Fruit fly (Drosophila melanogaster) whole organism, embryonic: ENCODE measurements around the gene Gen.

Source experiments
- Adf1 ChIP-seq: fragments of 200-800 bp; sonication (Bioruptor generic); IDR thresholded peaks from 2 replicates; pipeline ENCODE4 v1.3.6; 2022; ENCODE audit warnings: missing biosample characterization, missing genetic modification characterization
- Awh ChIP-seq: fragments of 200-800 bp; sonication (Bioruptor generic); IDR thresholded peaks from 2 replicates; pipeline ENCODE4, ENCODE4 v1.3.6; 2022; ENCODE audit warnings: missing biosample characterization, missing genetic modification characterization
- CG11085 ChIP-seq: fragments of 200-800 bp; sonication (Bioruptor generic); IDR thresholded peaks from 2 replicates; pipeline ENCODE4 v1.3.6; 2022; ENCODE audit warnings: missing biosample characterization, missing genetic modification characterization
- CG12659 ChIP-seq: fragments of 200-800 bp; sonication (Bioruptor generic); optimal IDR thresholded peaks from 3 replicates; lab custom pipeline; 2017; ENCODE audit warnings: mild to moderate bottlenecking, missing biosample characterization, missing genetic modification reagents, missing genetic modification characterization
- CG13894 ChIP-seq: fragments of 200-800 bp; sonication (Bioruptor generic); optimal IDR thresholded peaks from 3 replicates; lab custom pipeline; 2018; ENCODE audit warnings: missing biosample characterization, mild to moderate bottlenecking, missing genetic modification characterization, moderate library complexity
- CG15514 ChIP-seq: fragments of 200-800 bp; sonication (Bioruptor generic); optimal IDR thresholded peaks from 3 replicates; lab custom pipeline; 2017; ENCODE audit warnings: missing biosample characterization, missing genetic modification characterization, mild to moderate bottlenecking, moderate library complexity, missing genetic modification reagents
- CG17359 ChIP-seq: fragments of 200-800 bp; sonication (Bioruptor generic); optimal IDR thresholded peaks from 3 replicates; lab custom pipeline; 2018; ENCODE audit warnings: missing biosample characterization, mild to moderate bottlenecking, missing genetic modification characterization, moderate library complexity
- CG2875 ChIP-seq: fragments of 200-800 bp; sonication (Bioruptor generic); optimal IDR thresholded peaks from 2 replicates; lab custom pipeline; 2017; ENCODE audit warnings: missing biosample characterization, mild to moderate bottlenecking, missing genetic modification characterization, missing genetic modification reagents
- CG30403 ChIP-seq: fragments of 200-800 bp; sonication (Bioruptor generic); optimal IDR thresholded peaks from 3 replicates; lab custom pipeline; 2016; ENCODE audit warnings: missing biosample characterization, missing genetic modification characterization
- CG3163 ChIP-seq: fragments of 200-800 bp; sonication (Bioruptor generic); optimal IDR thresholded peaks from 3 replicates; lab custom pipeline; 2016; ENCODE audit warnings: missing biosample characterization, missing genetic modification characterization
- CG4282 ChIP-seq: fragments of 200-800 bp; sonication (Bioruptor generic); optimal IDR thresholded peaks from 2 replicates; lab custom pipeline; 2016; ENCODE audit warnings: missing biosample characterization, missing genetic modification characterization
- CG4424 ChIP-seq: fragments of 200-800 bp; sonication (Bioruptor generic); optimal IDR thresholded peaks from 3 replicates; lab custom pipeline; 2016; ENCODE audit warnings: missing biosample characterization, missing genetic modification characterization
- CG5180 ChIP-seq: fragments of 200-800 bp; sonication (Bioruptor generic); optimal IDR thresholded peaks from 3 replicates; lab custom pipeline; 2017; ENCODE audit warnings: missing biosample characterization, missing genetic modification characterization, mild to moderate bottlenecking, moderate library complexity, missing genetic modification reagents
- CG6175 ChIP-seq: fragments of 200-800 bp; sonication (Bioruptor generic); IDR thresholded peaks from 3 replicates; pipeline ENCODE4 v1.3.6; 2022; ENCODE audit warnings: missing biosample characterization, missing genetic modification characterization
- CG8281 ChIP-seq: fragments of 200-800 bp; sonication (Bioruptor generic); optimal IDR thresholded peaks from 2 replicates; lab custom pipeline; 2018; ENCODE audit warnings: missing biosample characterization, mild to moderate bottlenecking, missing genetic modification characterization, moderate library complexity
- CG8359 ChIP-seq: fragments of 200-800 bp; sonication (Bioruptor generic); optimal IDR thresholded peaks from 2 replicates; lab custom pipeline; 2017; ENCODE audit warnings: missing biosample characterization, mild to moderate bottlenecking, missing genetic modification characterization, borderline replicate concordance
- CG8924 ChIP-seq: fragments of 200-800 bp; optimal IDR thresholded peaks from 3 replicates; lab custom pipeline; 2019; ENCODE audit warnings: missing biosample characterization, mild to moderate bottlenecking, missing genetic modification characterization, moderate library complexity
- CG9817 ChIP-seq: fragments of 200-800 bp; sonication (Bioruptor generic); optimal IDR thresholded peaks from 2 replicates; lab custom pipeline; 2018; ENCODE audit warnings: missing biosample characterization, mild to moderate bottlenecking, missing genetic modification characterization, moderate library complexity
- Chrac-16 ChIP-seq: fragments of 200-800 bp; sonication (Bioruptor generic); optimal IDR thresholded peaks from 3 replicates; lab custom pipeline; 2016; ENCODE audit warnings: missing biosample characterization, missing genetic modification characterization
- CrebB ChIP-seq: fragments of 200-800 bp; sonication (Bioruptor generic); optimal IDR thresholded peaks from 3 replicates; lab custom pipeline; 2018; ENCODE audit warnings: missing biosample characterization, mild to moderate bottlenecking, missing genetic modification characterization
- D ChIP-seq, 2 experiments: fragments of 200-800 bp in 1 of 2; fragments of >200 bp in 1 of 2; sonication (Bioruptor generic) in 1 of 2; optimal IDR thresholded peaks; 2 replicates in 1 of 2; 3 replicates in 1 of 2; lab custom pipeline; 2017; ENCODE audit warnings: mild to moderate bottlenecking in 1 of 2, missing biosample characterization in 1 of 2, missing genetic modification characterization in 1 of 2, missing genetic modification reagents in 1 of 2
- Elba2 ChIP-seq: fragments of 200-800 bp; sonication (Bioruptor generic); optimal IDR thresholded peaks from 3 replicates; lab custom pipeline; 2016; ENCODE audit warnings: missing biosample characterization, missing genetic modification characterization
- HmgZ ChIP-seq: fragments of 200-800 bp; sonication (Bioruptor generic); optimal IDR thresholded peaks from 2 replicates; lab custom pipeline; 2018; ENCODE audit warnings: missing biosample characterization, mild to moderate bottlenecking, missing genetic modification characterization
- Hr3 ChIP-seq: fragments of 200-800 bp; sonication (Bioruptor generic); optimal IDR thresholded peaks from 3 replicates; lab custom pipeline; 2016; ENCODE audit warnings: missing biosample characterization, missing genetic modification characterization
- Myb ChIP-seq: fragments of 200-800 bp; sonication (Bioruptor generic); optimal IDR thresholded peaks from 2 replicates; lab custom pipeline; 2016; ENCODE audit warnings: missing biosample characterization, missing genetic modification characterization
- Optix ChIP-seq: fragments of 200-800 bp; sonication (Bioruptor generic); IDR thresholded peaks from 3 replicates; pipeline ENCODE4 v1.3.6; 2022; ENCODE audit warnings: missing biosample characterization, missing genetic modification characterization
- Pdp1 ChIP-seq, 2 experiments: fragments of 200-800 bp; sonication (Bioruptor generic); optimal IDR thresholded peaks; 3 replicates each; lab custom pipeline; 2016; ENCODE audit warnings: missing biosample characterization in 2 of 2, missing genetic modification characterization in 2 of 2, mild to moderate bottlenecking in 1 of 2, moderate library complexity in 1 of 2
- Scr ChIP-seq: fragments of 200-800 bp; sonication (Bioruptor generic); IDR thresholded peaks from 2 replicates; pipeline ENCODE4 v1.3.6; 2022; ENCODE audit warnings: missing biosample characterization, missing genetic modification characterization; ENCODE audit not compliant: partially characterized antibody
- Trl ChIP-seq, 3 experiments: fragments of >200 bp in 2 of 3; fragments of 200-800 bp in 1 of 3; sonication (Bioruptor generic) in 1 of 3; optimal IDR thresholded peaks; 2 replicates in 1 of 3; 3 replicates in 2 of 3; lab custom pipeline; 2016 to 2017; ENCODE audit warnings: missing biosample characterization in 1 of 3, missing genetic modification characterization in 1 of 3
- Vsx1 ChIP-seq: fragments of 200-800 bp; sonication (Bioruptor generic); optimal IDR thresholded peaks from 2 replicates; lab custom pipeline; 2017; ENCODE audit warnings: missing biosample characterization, mild to moderate bottlenecking, missing genetic modification characterization, missing genetic modification reagents
- cato ChIP-seq: fragments of 200-800 bp; sonication (Bioruptor generic); optimal IDR thresholded peaks from 2 replicates; lab custom pipeline; 2016; ENCODE audit warnings: missing biosample characterization, missing genetic modification characterization, borderline replicate concordance
- chm ChIP-seq: fragments of 200-800 bp; sonication (Bioruptor generic); IDR thresholded peaks from 2 replicates; pipeline ENCODE4 v1.3.6; 2022; ENCODE audit warnings: missing biosample characterization, missing genetic modification characterization
- fd102C ChIP-seq: fragments of 200-800 bp; sonication (Bioruptor generic); optimal IDR thresholded peaks from 2 replicates; lab custom pipeline; 2018; ENCODE audit warnings: missing biosample characterization, mild to moderate bottlenecking, missing genetic modification characterization, moderate library complexity
- fd64A ChIP-seq: fragments of 200-800 bp; sonication (Bioruptor generic); optimal IDR thresholded peaks from 3 replicates; lab custom pipeline; 2018; ENCODE audit warnings: missing biosample characterization, mild to moderate bottlenecking, missing genetic modification characterization
- ftz-f1 ChIP-seq: fragments of 200-800 bp; sonication (Bioruptor generic); optimal IDR thresholded peaks from 2 replicates; lab custom pipeline; 2016; ENCODE audit warnings: missing biosample characterization, missing genetic modification characterization
- fu2 ChIP-seq: fragments of 200-800 bp; sonication (Bioruptor generic); optimal IDR thresholded peaks from 2 replicates; lab custom pipeline; 2016; ENCODE audit warnings: missing biosample characterization, missing genetic modification characterization
- kah ChIP-seq: fragments of 200-800 bp; sonication (Bioruptor generic); optimal IDR thresholded peaks from 2 replicates; lab custom pipeline; 2018; ENCODE audit warnings: missing biosample characterization, mild to moderate bottlenecking, missing genetic modification characterization
- mld ChIP-seq: fragments of 200-800 bp; sonication (Bioruptor generic); IDR thresholded peaks from 3 replicates; pipeline ENCODE4 v1.3.6; 2022; ENCODE audit warnings: missing biosample characterization, missing genetic modification characterization; ENCODE audit not compliant: partially characterized antibody
- nerfin-1 ChIP-seq: fragments of 200-800 bp; sonication (Bioruptor generic); optimal IDR thresholded peaks from 3 replicates; lab custom pipeline; 2019; ENCODE audit warnings: missing biosample characterization, mild to moderate bottlenecking, missing genetic modification characterization, moderate library complexity
- nerfin-2 ChIP-seq: fragments of 200-800 bp; sonication (Bioruptor generic); IDR thresholded peaks from 2 replicates; pipeline ENCODE4 v1.3.6; 2022; ENCODE audit warnings: missing biosample characterization, missing genetic modification characterization; ENCODE audit not compliant: partially characterized antibody
- otp ChIP-seq: fragments of 200-800 bp; sonication (Bioruptor generic); IDR thresholded peaks from 3 replicates; pipeline ENCODE4, ENCODE4 v1.3.6; 2022; ENCODE audit warnings: missing biosample characterization, missing genetic modification characterization
- pnt ChIP-seq: fragments of 200-800 bp; sonication (Bioruptor generic); optimal IDR thresholded peaks from 3 replicates; lab custom pipeline; 2016; ENCODE audit warnings: missing biosample characterization, missing genetic modification characterization
- pum ChIP-seq: fragments of 200-800 bp; sonication (Bioruptor generic); optimal IDR thresholded peaks from 2 replicates; lab custom pipeline; 2016; ENCODE audit warnings: missing biosample characterization, missing genetic modification characterization
- sc ChIP-seq, 3 experiments: fragments of >200 bp in 2 of 3; fragments of 200-800 bp in 1 of 3; sonication (Bioruptor generic) in 1 of 3; optimal IDR thresholded peaks; 2 replicates in 2 of 3; 3 replicates in 1 of 3; lab custom pipeline; 2017; ENCODE audit warnings: mild to moderate bottlenecking in 1 of 3, missing biosample characterization in 1 of 3, missing genetic modification characterization in 1 of 3, missing genetic modification reagents in 1 of 3
- scrt ChIP-seq: fragments of 200-800 bp; sonication (Bioruptor generic); optimal IDR thresholded peaks from 2 replicates; lab custom pipeline; 2018; ENCODE audit warnings: missing biosample characterization, mild to moderate bottlenecking, missing genetic modification characterization, moderate library complexity
- seq ChIP-seq: fragments of 200-800 bp; sonication (Bioruptor generic); IDR thresholded peaks from 2 replicates; pipeline ENCODE4 v1.3.6; 2022; ENCODE audit warnings: missing biosample characterization, missing genetic modification characterization
- stwl ChIP-seq: fragments of 200-800 bp; sonication (Bioruptor generic); optimal IDR thresholded peaks from 3 replicates; lab custom pipeline; 2018; ENCODE audit warnings: missing biosample characterization, mild to moderate bottlenecking, missing genetic modification characterization, moderate library complexity
- ttk ChIP-seq: fragments of 200-800 bp; sonication (Bioruptor generic); IDR thresholded peaks from 2 replicates; pipeline ENCODE4 v2.1.2; 2022; ENCODE audit warnings: missing biosample characterization, missing genetic modification characterization
- tx ChIP-seq: fragments of 200-800 bp; sonication (Bioruptor generic); optimal IDR thresholded peaks from 2 replicates; lab custom pipeline; 2016; ENCODE audit warnings: missing biosample characterization, missing genetic modification characterization

Gene Gen

dm6 chr3L:5136123-5136522, 16.1 kb downstream of the Gen start, which contains the start of the genes CG10674 and CG4611 (continued):
- no peak for TF ChIP-seq CG8359 (GFP tag; lab: Kevin White, UChicago)
- no peak for TF ChIP-seq pum (GFP tag; lab: Kevin White, UChicago)
- TF ChIP-seq Vsx1 (GFP tag; lab: Kevin White, UChicago): no peak
- TF ChIP-seq CG11085 (GFP tag; lab: Robert Waterston, UW): no peak
- no peak for TF ChIP-seq ttk
- TF ChIP-seq nerfin-1: no peak
- TF ChIP-seq otp (GFP tag; lab: Robert Waterston, UW): no peak
- TF ChIP-seq scrt (GFP tag; lab: Kevin White, UChicago): no peak
- TF ChIP-seq sc (optimal IDR thresholded peaks at IDR 0.05; lab: Kevin White, UChicago): no peak
- TF ChIP-seq sc (GFP tag; optimal IDR thresholded peaks at IDR 0.05; lab: Kevin White, UChicago): no peak
- no peak for TF ChIP-seq CG9817 (tag; lab: Kevin White, UChicago)
- no peak for TF ChIP-seq pnt (GFP tag; lab: Kevin White, UChicago)
- no peak for TF ChIP-seq CG6175 (GFP tag; lab: Robert Waterston, UW)
- TF ChIP-seq tx (GFP tag; lab: Kevin White, UChicago): no peak
- TF ChIP-seq CG4282: no peak
- TF ChIP-seq HmgZ (tag; lab: Kevin White, UChicago): peak; percentile 43
- TF ChIP-seq Trl (optimal IDR thresholded peaks at IDR 0.05; lab: Kevin White, UChicago): no peak
- TF ChIP-seq Trl (GFP tag; optimal IDR thresholded peaks at IDR 0.05; lab: Kevin White, UChicago): no peak
- no peak for TF ChIP-seq CG4424 (GFP tag; lab: Kevin White, UChicago)
- TF ChIP-seq CG17359 (tag; lab: Kevin White, UChicago): no peak
- no peak for TF ChIP-seq mld (GFP tag; lab: Robert Waterston, UW)
- TF ChIP-seq CG12659 (GFP tag; lab: Kevin White, UChicago): peak; percentile 55
- TF ChIP-seq CG13894 (tag; lab: Kevin White, UChicago): no peak
- TF ChIP-seq CG8281: no peak
- TF ChIP-seq nerfin-2 (GFP tag; lab: Robert Waterston, UW): no peak
- peak; percentile 57 for TF ChIP-seq Hr3 (GFP tag; lab: Kevin White, UChicago)
- no peak for TF ChIP-seq fd102C (GFP tag; lab: Kevin White, UChicago)
- peak; percentile 26 for TF ChIP-seq CG15514 (GFP tag; lab: Kevin White, UChicago)
- TF ChIP-seq Awh (GFP tag; lab: Robert Waterston, UW): no peak
- TF ChIP-seq fu2: no peak
- no peak for TF ChIP-seq Scr
- TF ChIP-seq seq (GFP tag; lab: Robert Waterston, UW): no peak
- TF ChIP-seq CG5180 (GFP tag; lab: Kevin White, UChicago): no peak
- TF ChIP-seq CG3163 (GFP tag; lab: Kevin White, UChicago): no peak
- no peak for TF ChIP-seq Adf1 (GFP tag; lab: Robert Waterston, UW)
- TF ChIP-seq CrebB (tag; lab: Kevin White, UChicago): no peak
- no peak for TF ChIP-seq D (optimal IDR thresholded peaks at IDR 0.05; lab: Kevin White, UChicago)
- no peak for TF ChIP-seq D (GFP tag; optimal IDR thresholded peaks at IDR 0.05; lab: Kevin White, UChicago)
- no peak for TF ChIP-seq chm (GFP tag; lab: Robert Waterston, UW)
- no peak for TF ChIP-seq Myb (GFP tag; lab: Kevin White, UChicago)
- TF ChIP-seq ftz-f1 (GFP tag; lab: Kevin White, UChicago): no peak
- TF ChIP-seq fd64A (GFP tag; lab: Kevin White, UChicago): no peak
- no peak for TF ChIP-seq CG2875 (GFP tag; lab: Kevin White, UChicago)
- peak in 1 of 2 experiments; percentile 56 for TF ChIP-seq Pdp1 (GFP tag; optimal IDR thresholded peaks at IDR 0.05; lab: Kevin White, UChicago)
- TF ChIP-seq CG8924: no peak
- peak; percentile 39 for TF ChIP-seq stwl (tag; lab: Kevin White, UChicago)
- no peak for TF ChIP-seq CG30403 (GFP tag; lab: Kevin White, UChicago)
- TF ChIP-seq Optix (GFP tag; lab: Robert Waterston, UW): no peak
- no peak for TF ChIP-seq Chrac-16
- TF ChIP-seq kah: no peak
- TF ChIP-seq Elba2 (GFP tag; lab: Kevin White, UChicago): peak; percentile 18
- TF ChIP-seq cato (GFP tag; lab: Kevin White, UChicago): no peak
